Worm (Caenorhabditis elegans) whole organism, L1 larva: Measurements from ENCODE around the gene cebp-1.

ENCODE experiments used
- C04F5.9 ChIP-seq: sonication (generic microtip); optimal IDR thresholded peaks from 2 replicates; lab custom pipeline; 2016; ENCODE audit warnings: missing genetic modification characterization, missing compliant biosample characterization
- C16A3.4 ChIP-seq: fragments of 150-350 bp; optimal IDR thresholded peaks from 2 replicates; lab custom pipeline; 2014; ENCODE audit warnings: missing biosample characterization, missing genetic modification characterization
- C34B4.2 ChIP-seq: sonication (generic microtip); optimal IDR thresholded peaks from 2 replicates; lab custom pipeline; 2017; ENCODE audit warnings: mild to moderate bottlenecking, missing genetic modification characterization, missing compliant biosample characterization
- aha-1 ChIP-seq: fragments of 150-350 bp; optimal IDR thresholded peaks from 2 replicates; lab custom pipeline; 2014; ENCODE audit warnings: missing biosample characterization, missing genetic modification characterization
- aly-2 ChIP-seq: fragments of 150-350 bp; optimal IDR thresholded peaks from 2 replicates; lab custom pipeline; 2014; ENCODE audit warnings: missing biosample characterization, missing genetic modification characterization
- ama-1 ChIP-seq: fragments of 150-350 bp; optimal IDR thresholded peaks from 2 replicates; lab custom pipeline; 2014
- ceh-82 ChIP-seq, 3 experiments: fragments of 150-350 bp in 1 of 3; sonication (generic microtip) in 2 of 3; optimal IDR thresholded peaks; 2 replicates each; lab custom pipeline; 2014 to 2017; ENCODE audit warnings: missing biosample characterization in 3 of 3, missing genetic modification characterization in 3 of 3
- ceh-88 ChIP-seq: fragments of 200-800 bp; sonication (Bioruptor generic); IDR thresholded peaks from 2 replicates; pipeline ENCODE4 v1.3.6; 2022; ENCODE audit warnings: missing genetic modification characterization, missing compliant biosample characterization
- dpl-1 ChIP-seq, 3 experiments: fragments of 150-350 bp in 2 of 3; sonication (generic microtip) in 1 of 3; optimal IDR thresholded peaks; 2 replicates each; lab custom pipeline; 2014 to 2017; ENCODE audit warnings: missing biosample characterization in 3 of 3, missing genetic modification characterization in 3 of 3, missing genetic modification reagents in 3 of 3
- dsc-1 ChIP-seq: sonication (generic microtip); optimal IDR thresholded peaks from 2 replicates; lab custom pipeline; 2016; ENCODE audit warnings: mild to moderate bottlenecking, missing genetic modification characterization, missing compliant biosample characterization
- efl-1 ChIP-seq, 4 experiments: fragments of 150-350 bp; optimal IDR thresholded peaks in 3 of 4; peaks in 1 of 4; 1 replicate in 1 of 4; 2 replicates in 3 of 4; lab custom pipeline; 2014; ENCODE audit warnings: missing biosample characterization in 2 of 4, missing genetic modification characterization in 2 of 4, missing genetic modification reagents in 2 of 4
- elt-2 ChIP-seq: sonication (generic microtip); optimal IDR thresholded peaks from 2 replicates; lab custom pipeline; 2016; ENCODE audit warnings: missing genetic modification characterization, mild to moderate bottlenecking, inconsistent platforms, missing compliant biosample characterization, missing genetic modification reagents
- grh-1 ChIP-seq: fragments of 200-800 bp; sonication (Bioruptor generic); IDR thresholded peaks from 2 replicates; pipeline ENCODE4 v1.3.6; 2022; ENCODE audit warnings: missing genetic modification reagents, missing genetic modification characterization, missing compliant biosample characterization
- hlh-17 ChIP-seq: fragments of 200-800 bp; sonication (Bioruptor generic); optimal IDR thresholded peaks from 2 replicates; lab custom pipeline; 2018; ENCODE audit warnings: missing genetic modification characterization, mild to moderate bottlenecking, missing compliant biosample characterization, moderate library complexity, borderline replicate concordance
- jun-1 ChIP-seq: fragments of 150-350 bp; optimal IDR thresholded peaks from 2 replicates; lab custom pipeline; 2014; ENCODE audit warnings: missing biosample characterization, missing genetic modification reagents, missing genetic modification characterization
- lin-14 ChIP-seq: fragments of 200-800 bp; sonication (Bioruptor generic); optimal IDR thresholded peaks from 2 replicates; lab custom pipeline; 2018; ENCODE audit warnings: mild to moderate bottlenecking, missing genetic modification characterization, moderate library complexity, missing compliant biosample characterization
- lin-39 ChIP-seq: fragments of 150-350 bp; optimal IDR thresholded peaks from 2 replicates; lab custom pipeline; 2014; ENCODE audit warnings: missing biosample characterization, missing genetic modification reagents, missing genetic modification characterization
- lir-3 ChIP-seq: sonication (generic microtip); optimal IDR thresholded peaks from 2 replicates; lab custom pipeline; 2016; ENCODE audit warnings: mild to moderate bottlenecking, missing genetic modification characterization, moderate library complexity, missing compliant biosample characterization; ENCODE audit not compliant: poor library complexity
- mab-9 ChIP-seq: fragments of 200-800 bp; sonication (Bioruptor generic); IDR thresholded peaks from 2 replicates; pipeline ENCODE4 v1.3.6; 2022; ENCODE audit warnings: missing genetic modification reagents, missing genetic modification characterization, missing compliant biosample characterization
- mef-2 ChIP-seq: fragments of 150-350 bp; optimal IDR thresholded peaks from 2 replicates; lab custom pipeline; 2014; ENCODE audit warnings: missing biosample characterization, missing genetic modification characterization
- mep-1 ChIP-seq: fragments of 150-350 bp; optimal IDR thresholded peaks from 2 replicates; lab custom pipeline; 2014; ENCODE audit warnings: missing biosample characterization, missing genetic modification characterization
- nhr-20 ChIP-seq: sonication (generic microtip); optimal IDR thresholded peaks from 2 replicates; lab custom pipeline; 2016; ENCODE audit warnings: mild to moderate bottlenecking, missing genetic modification characterization, missing compliant biosample characterization
- nhr-28 ChIP-seq: fragments of 150-350 bp; optimal IDR thresholded peaks from 2 replicates; lab custom pipeline; 2014; ENCODE audit warnings: missing biosample characterization, missing genetic modification characterization
- nhr-47 ChIP-seq: sonication (generic microtip); optimal IDR thresholded peaks from 2 replicates; lab custom pipeline; 2016; ENCODE audit warnings: mild to moderate bottlenecking, missing genetic modification characterization, moderate library complexity, missing compliant biosample characterization
- nhr-71 ChIP-seq: sonication (generic microtip); optimal IDR thresholded peaks from 2 replicates; lab custom pipeline; 2016; ENCODE audit warnings: mild to moderate bottlenecking, missing genetic modification characterization, moderate library complexity, missing compliant biosample characterization
- nhr-76 ChIP-seq: sonication (generic microtip); optimal IDR thresholded peaks from 2 replicates; lab custom pipeline; 2017; ENCODE audit warnings: missing biosample characterization, missing genetic modification characterization
- nhr-85 ChIP-seq: sonication (generic microtip); peaks from one replicate; lab custom pipeline; 2016; ENCODE audit warnings: missing genetic modification characterization, inconsistent platforms, missing compliant biosample characterization
- pax-3 ChIP-seq: fragments of 200-800 bp; sonication (Bioruptor generic); optimal IDR thresholded peaks from 2 replicates; lab custom pipeline; 2018; ENCODE audit warnings: mild to moderate bottlenecking, missing genetic modification characterization, moderate library complexity, missing compliant biosample characterization
- rnt-1 ChIP-seq: sonication (generic microtip); optimal IDR thresholded peaks from 2 replicates; lab custom pipeline; 2016; ENCODE audit warnings: mild to moderate bottlenecking, missing genetic modification characterization, moderate library complexity, missing compliant biosample characterization
- skn-1 ChIP-seq: fragments of 150-350 bp; optimal IDR thresholded peaks from 2 replicates; lab custom pipeline; 2014; ENCODE audit warnings: missing biosample characterization, missing genetic modification characterization
- snu-23 ChIP-seq: sonication (generic microtip); optimal IDR thresholded peaks from 2 replicates; lab custom pipeline; 2016; ENCODE audit warnings: missing genetic modification characterization, missing compliant biosample characterization
- sox-4 ChIP-seq: sonication (generic microtip); optimal IDR thresholded peaks from 2 replicates; lab custom pipeline; 2016; ENCODE audit warnings: missing genetic modification characterization, missing compliant biosample characterization
- swsn-7 ChIP-seq: sonication (generic microtip); optimal IDR thresholded peaks from 2 replicates; lab custom pipeline; 2016; ENCODE audit warnings: missing genetic modification characterization, missing compliant biosample characterization
- tbx-2 ChIP-seq: sonication (generic microtip); optimal IDR thresholded peaks from 2 replicates; lab custom pipeline; 2016; ENCODE audit warnings: missing genetic modification characterization, missing compliant biosample characterization
- vab-15 ChIP-seq: sonication (generic microtip); optimal IDR thresholded peaks from 2 replicates; lab custom pipeline; 2017; ENCODE audit warnings: missing genotype, mild to moderate bottlenecking, missing genetic modification characterization, missing compliant biosample characterization
- xbp-1 ChIP-seq: sonication (generic microtip); optimal IDR thresholded peaks from 2 replicates; lab custom pipeline; 2016; ENCODE audit warnings: missing genetic modification characterization, missing compliant biosample characterization
- zip-4 ChIP-seq: fragments of 200-800 bp; sonication (Bioruptor generic); optimal IDR thresholded peaks from 2 replicates; lab custom pipeline; 2018; ENCODE audit warnings: mild to moderate bottlenecking, missing genetic modification characterization, moderate library complexity, missing compliant biosample characterization

cebp-1 gene

ce11 chrX:1486135-1486648 is 32.5 kb upstream of the cebp-1 start, which contains the start of the genes D1005.10 and dhs-25 (continued):
- TF ChIP-seq sox-4 (no peak), C16A3.4 (tag; lab: Kevin White, UChicago) (peak; percentile 67), hlh-17 (no peak), C04F5.9 (tag; lab: Kevin White, UChicago) (no peak), elt-2 (peak; percentile 88), xbp-1 (tag; lab: Kevin White, UChicago) (peak; percentile 77), lin-39 (peak; percentile 33), ama-1 (lab: Kevin White, UChicago) (peak; percentile 48), dsc-1 (tag; lab: Kevin White, UChicago) (peak; percentile 28)

- TF ChIP-seq C34B4.2 (tag; lab: Kevin White, UChicago) = no peak
- TF ChIP-seq grh-1 = no peak
Measured at ce11 chrX:1485718-1486117, 32.0 kb upstream of the cebp-1 start, which contains the start of gene D1005.4. D1005.4 (minus strand) TSS chrX:1485818.

- TF ChIP-seq swsn-7 (tag; lab: Kevin White, UChicago) = no peak
- no peak for TF ChIP-seq aly-2 (tag; lab: Kevin White, UChicago)
- no peak for TF ChIP-seq nhr-47 (tag; lab: Kevin White, UChicago)
- no peak for TF ChIP-seq nhr-20 (tag; lab: Kevin White, UChicago)
- no peak for TF ChIP-seq nhr-85 (tag; lab: Kevin White, UChicago)
- TF ChIP-seq tbx-2 = no peak
- TF ChIP-seq vab-15 (tag; lab: Kevin White, UChicago) = no peak
- TF ChIP-seq ama-1 (lab: Kevin White, UChicago) = no peak
- TF ChIP-seq zip-4 (GFP tag; lab: Kevin White, UChicago) = no peak
- no peak for TF ChIP-seq aha-1
Measured at ce11 chrX:1483229-1483628, 29.6 kb upstream of the cebp-1 start.

- no peak for TF ChIP-seq efl-1 (optimal IDR thresholded peaks at IDR 0.05; lab: Kevin White, UChicago)
- peak in 1 of 2 experiments; percentile 75 for TF ChIP-seq efl-1 (GFP tag; optimal IDR thresholded peaks at IDR 0.05 in 1 of 2; lab: Kevin White, UChicago)
- no peak for TF ChIP-seq rnt-1 (tag; lab: Kevin White, UChicago)
- TF ChIP-seq tbx-2 = no peak
- TF ChIP-seq dpl-1 (GFP tag; optimal IDR thresholded peaks at IDR 0.05; lab: Kevin White, UChicago) = no peak
- no peak for TF ChIP-seq mab-9 (GFP tag; lab: Robert Waterston, UW)
- TF ChIP-seq sox-4 = no peak
- TF ChIP-seq lin-14 = no peak
- no peak for TF ChIP-seq C04F5.9 (tag; lab: Kevin White, UChicago)
- TF ChIP-seq, all 84 proteins: peak for 1
Measured at ce11 chrX:1480564-1480963, 26.9 kb upstream of the cebp-1 start.

ce11 chrX:1479637-1480036 is 26.0 kb upstream of the cebp-1 start:
- no peak for TF ChIP-seq lin-39
- TF ChIP-seq lin-14 = no peak
- no peak for TF ChIP-seq snu-23 (GFP tag; lab: Kevin White, UChicago)
- TF ChIP-seq rnt-1 (tag; lab: Kevin White, UChicago) = peak; percentile 23
- TF ChIP-seq ceh-88 = peak; percentile 3; the same call in 1 of the 2 replicates
- TF ChIP-seq zip-4 (GFP tag; lab: Kevin White, UChicago) = no peak
- TF ChIP-seq nhr-71 (tag; lab: Kevin White, UChicago) = peak; percentile 20
- no peak for TF ChIP-seq mef-2
- TF ChIP-seq mab-9 (GFP tag; lab: Robert Waterston, UW) = no peak
- peak; percentile 3 for TF ChIP-seq elt-2
- TF ChIP-seq nhr-28 = no peak
- TF ChIP-seq, all 84 proteins: peak for 4

- TF ChIP-seq nhr-76 (tag; lab: Kevin White, UChicago) (no peak), C04F5.9 (tag; lab: Kevin White, UChicago) (no peak), efl-1 (optimal IDR thresholded peaks at IDR 0.05; lab: Kevin White, UChicago) (no peak), efl-1 (GFP tag; optimal IDR thresholded peaks at IDR 0.05 in 1 of 2; lab: Kevin White, UChicago) (peak in 1 of 2 experiments; percentile 21), lin-14 (peak; percentile 38), zip-4 (GFP tag; lab: Kevin White, UChicago) (peak; percentile 16), ceh-88 (0 out of 2 replicates have a peak, but pooled peaks have one; percentile 11), jun-1 (no peak), aha-1 (no peak), nhr-28 (no peak), pax-3 (no peak), skn-1 (tag; lab: Kevin White, UChicago) (peak; percentile 77), lir-3 (no peak), ceh-82 (tag; optimal IDR thresholded peaks at IDR 0.05; lab: Kevin White, UChicago) (peak in 2 of 3 experiments; percentile 18 to 21), mep-1 (tag; lab: Kevin White, UChicago) (no peak)
Measured at ce11 chrX:1479190-1479589, 25.5 kb upstream of the cebp-1 start, which contains the start of gene acly-1. acly-1 (plus strand) TSS chrX:1479542.
